Worm (Caenorhabditis elegans) whole organism, L3 larva: ENCODE measurements around the gene Y34B4A.2.

Experiments
- R02D3.7 ChIP-seq: fragments of 150-350 bp; optimal IDR thresholded peaks from 2 replicates; lab custom pipeline; 2014; ENCODE audit warnings: missing biosample characterization, missing genetic modification characterization
- aly-2 ChIP-seq: fragments of 150-350 bp; optimal IDR thresholded peaks from 2 replicates; lab custom pipeline; 2014; ENCODE audit warnings: missing biosample characterization, missing genetic modification characterization
- ama-1 ChIP-seq: fragments of 150-350 bp; optimal IDR thresholded peaks from 2 replicates; lab custom pipeline; 2018
- ceh-16 ChIP-seq: sonication (generic microtip); optimal IDR thresholded peaks from 2 replicates; lab custom pipeline; 2017; ENCODE audit warnings: missing biosample characterization, missing genetic modification characterization
- ceh-82 ChIP-seq: fragments of 150-350 bp; optimal IDR thresholded peaks from 2 replicates; lab custom pipeline; 2014; ENCODE audit warnings: missing biosample characterization, missing genetic modification characterization
- ceh-9 ChIP-seq: sonication (generic microtip); optimal IDR thresholded peaks from 2 replicates; lab custom pipeline; 2018; ENCODE audit warnings: missing biosample characterization, missing genetic modification characterization
- daf-12 ChIP-seq: fragments of 150-350 bp; optimal IDR thresholded peaks from 2 replicates; lab custom pipeline; 2014; ENCODE audit warnings: missing biosample characterization, missing genetic modification reagents, missing genetic modification characterization
- egl-27 ChIP-seq: sonication (generic microtip); optimal IDR thresholded peaks from 4 replicates; lab custom pipeline; 2017; ENCODE audit warnings: missing biosample characterization, missing genetic modification reagents, missing genetic modification characterization
- elt-1 ChIP-seq: fragments of 150-350 bp; optimal IDR thresholded peaks from 2 replicates; lab custom pipeline; 2014; ENCODE audit warnings: missing biosample characterization, missing genetic modification characterization
- elt-2 ChIP-seq: sonication (generic microtip); optimal IDR thresholded peaks from 2 replicates; lab custom pipeline; 2016; ENCODE audit warnings: missing genetic modification reagents, mild to moderate bottlenecking, missing genetic modification characterization, missing compliant biosample characterization
- elt-3 ChIP-seq, 3 experiments: fragments of 150-350 bp in 1 of 3; sonication (generic microtip) in 2 of 3; optimal IDR thresholded peaks; 2 replicates in 2 of 3; 4 replicates in 1 of 3; lab custom pipeline; 2014 to 2017; ENCODE audit warnings: missing biosample characterization in 3 of 3, missing genetic modification characterization in 3 of 3
- fkh-10 ChIP-seq: sonication (generic microtip); optimal IDR thresholded peaks from 2 replicates; lab custom pipeline; 2017; ENCODE audit warnings: missing biosample characterization, missing genetic modification reagents, missing genetic modification characterization
- fkh-2 ChIP-seq: fragments of 150-350 bp; optimal IDR thresholded peaks from 2 replicates; lab custom pipeline; 2014; ENCODE audit warnings: missing biosample characterization, missing genetic modification reagents, missing genetic modification characterization
- fos-1 ChIP-seq: fragments of 150-350 bp; optimal IDR thresholded peaks from 2 replicates; lab custom pipeline; 2014; ENCODE audit warnings: missing biosample characterization, missing genetic modification characterization
- hmg-11 ChIP-seq: sonication (generic microtip); optimal IDR thresholded peaks from 2 replicates; lab custom pipeline; 2016; ENCODE audit warnings: missing genetic modification characterization, missing compliant biosample characterization
- jun-1 ChIP-seq: fragments of 150-350 bp; optimal IDR thresholded peaks from 2 replicates; lab custom pipeline; 2014; ENCODE audit warnings: missing biosample characterization, missing genetic modification reagents, missing genetic modification characterization
- lin-15B ChIP-seq: fragments of 150-350 bp; optimal IDR thresholded peaks from 2 replicates; lab custom pipeline; 2014; ENCODE audit warnings: missing biosample characterization, missing genetic modification characterization
- lin-39 ChIP-seq: fragments of 150-350 bp; optimal IDR thresholded peaks from 2 replicates; lab custom pipeline; 2018; ENCODE audit warnings: missing biosample characterization, missing genetic modification reagents, missing genetic modification characterization
- lsy-12 ChIP-seq: sonication (generic microtip); optimal IDR thresholded peaks from 2 replicates; lab custom pipeline; 2016; ENCODE audit warnings: mild to moderate bottlenecking, missing genetic modification characterization, missing compliant biosample characterization
- mdl-1 ChIP-seq: fragments of 150-350 bp; optimal IDR thresholded peaks from 2 replicates; lab custom pipeline; 2014; ENCODE audit warnings: missing biosample characterization, missing genetic modification characterization
- mml-1 ChIP-seq: fragments of 150-350 bp; sonication (generic microtip); optimal IDR thresholded peaks from 3 replicates; lab custom pipeline; 2014; ENCODE audit warnings: missing biosample characterization, missing genetic modification characterization
- nfya-1 ChIP-seq: sonication (generic microtip); optimal IDR thresholded peaks from 2 replicates; lab custom pipeline; 2017; ENCODE audit warnings: missing genetic modification characterization, mild to moderate bottlenecking, missing compliant biosample characterization, antibody characterized with exemption, moderate library complexity; ENCODE audit not compliant: insufficient read depth
- nhr-12 ChIP-seq: fragments of 150-350 bp; optimal IDR thresholded peaks from 2 replicates; lab custom pipeline; 2014; ENCODE audit warnings: missing biosample characterization, missing genetic modification characterization
- nhr-23 ChIP-seq: fragments of 150-350 bp; optimal IDR thresholded peaks from 2 replicates; lab custom pipeline; 2014; ENCODE audit warnings: missing biosample characterization, missing genetic modification reagents, missing genetic modification characterization
- nhr-237 ChIP-seq: fragments of 150-350 bp; optimal IDR thresholded peaks from 2 replicates; lab custom pipeline; 2014; ENCODE audit warnings: missing biosample characterization, missing genetic modification characterization
- nhr-25 ChIP-seq: sonication (generic microtip); optimal IDR thresholded peaks from 2 replicates; lab custom pipeline; 2017; ENCODE audit warnings: missing biosample characterization, missing genetic modification characterization
- nhr-28 ChIP-seq: fragments of 150-350 bp; optimal IDR thresholded peaks from 2 replicates; lab custom pipeline; 2014; ENCODE audit warnings: missing biosample characterization, missing genetic modification characterization
- nhr-43 ChIP-seq: sonication (generic microtip); optimal IDR thresholded peaks from 2 replicates; lab custom pipeline; 2016; ENCODE audit warnings: mild to moderate bottlenecking, missing genetic modification characterization, missing compliant biosample characterization; ENCODE audit not compliant: poor library complexity, severe bottlenecking
- nhr-67 ChIP-seq: fragments of 150-350 bp; optimal IDR thresholded peaks from 2 replicates; lab custom pipeline; 2014; ENCODE audit warnings: missing biosample characterization, missing genetic modification characterization
- nhr-76 ChIP-seq: fragments of 150-350 bp; sonication (generic microtip); optimal IDR thresholded peaks from 5 replicates; lab custom pipeline; 2014; ENCODE audit warnings: missing biosample characterization, missing genetic modification characterization
- nhr-77 ChIP-seq: fragments of 150-350 bp; optimal IDR thresholded peaks from 2 replicates; lab custom pipeline; 2014; ENCODE audit warnings: missing biosample characterization, missing genetic modification characterization
- pqm-1 ChIP-seq: fragments of 150-350 bp; optimal IDR thresholded peaks from 2 replicates; lab custom pipeline; 2017; ENCODE audit warnings: missing biosample characterization, missing genetic modification characterization, inconsistent platforms
- skn-1 ChIP-seq: fragments of 150-350 bp; optimal IDR thresholded peaks from 2 replicates; lab custom pipeline; 2014; ENCODE audit warnings: missing biosample characterization, missing genetic modification characterization
- snpc-4 ChIP-seq: fragments of 150-350 bp; optimal IDR thresholded peaks from 2 replicates; lab custom pipeline; 2014; ENCODE audit warnings: missing biosample characterization, missing genetic modification characterization
- tbx-2 ChIP-seq: sonication (generic microtip); optimal IDR thresholded peaks from 2 replicates; lab custom pipeline; 2016; ENCODE audit warnings: mild to moderate bottlenecking, missing genetic modification characterization, missing compliant biosample characterization
- unc-39 ChIP-seq: sonication (generic microtip); optimal IDR thresholded peaks from 4 replicates; lab custom pipeline; 2017; ENCODE audit warnings: missing biosample characterization, missing genetic modification characterization
- zag-1 ChIP-seq: fragments of 150-350 bp; optimal IDR thresholded peaks from 2 replicates; lab custom pipeline; 2014; ENCODE audit warnings: missing biosample characterization, missing genetic modification characterization
- ztf-4 ChIP-seq: fragments of 150-350 bp; optimal IDR thresholded peaks from 2 replicates; lab custom pipeline; 2014; ENCODE audit warnings: missing biosample characterization, missing genetic modification characterization

Gene Y34B4A.2

ce11 chrX:5319214-5319838, 40.0 kb downstream of the Y34B4A.2 start (continued):
- TF ChIP-seq ztf-4 (tag; lab: Kevin White, UChicago): no peak
- no peak for TF ChIP-seq ceh-82 (tag; lab: Kevin White, UChicago)
- no peak for TF ChIP-seq R02D3.7 (tag; lab: Kevin White, UChicago)
- no peak for TF ChIP-seq nhr-237
- TF ChIP-seq nhr-43 (tag; lab: Kevin White, UChicago): peak; percentile 69
- TF ChIP-seq unc-39 (tag; lab: Kevin White, UChicago): no peak
- TF ChIP-seq fkh-10: no peak
- TF ChIP-seq tbx-2 (tag; lab: Kevin White, UChicago): peak; percentile 46
- TF ChIP-seq mdl-1 (tag; lab: Kevin White, UChicago): no peak
- TF ChIP-seq lin-15B: no peak
- TF ChIP-seq zag-1: no peak
- no peak for TF ChIP-seq nhr-67 (tag; lab: Kevin White, UChicago)
- no peak for TF ChIP-seq nhr-12 (tag; lab: Kevin White, UChicago)
- TF ChIP-seq nhr-28 (tag; lab: Kevin White, UChicago): no peak
- peak; percentile 36 for TF ChIP-seq nfya-1 (tag; lab: Kevin White, UChicago)
- peak; percentile 15 for TF ChIP-seq snpc-4 (tag; lab: Kevin White, UChicago)
- TF ChIP-seq lin-39 (tag; lab: Kevin White, UChicago): peak; percentile 11
- no peak for TF ChIP-seq aly-2
- no peak for TF ChIP-seq ceh-9 (tag; lab: Kevin White, UChicago)

- TF ChIP-seq nhr-76 (tag; lab: Kevin White, UChicago) (no peak), lin-39 (tag; lab: Kevin White, UChicago) (no peak), fkh-10 (no peak), hmg-11 (tag; lab: Kevin White, UChicago) (no peak), ama-1 (lab: Kevin White, UChicago) (no peak), fkh-2 (tag; lab: Kevin White, UChicago) (no peak), nhr-12 (tag; lab: Kevin White, UChicago) (no peak), lin-15B (no peak), elt-2 (tag; lab: Kevin White, UChicago) (no peak), daf-12 (no peak), ceh-82 (tag; lab: Kevin White, UChicago) (no peak), elt-1 (no peak), lsy-12 (tag; lab: Kevin White, UChicago) (no peak), zag-1 (no peak), unc-39 (tag; lab: Kevin White, UChicago) (no peak), nhr-25 (tag; lab: Kevin White, UChicago) (no peak)
Observed at ce11 chrX:5321563-5321962, 42.3 kb downstream of the Y34B4A.2 start.

- TF ChIP-seq mml-1 (tag; lab: Kevin White, UChicago) (no peak), fos-1 (no peak), jun-1 (tag; lab: Kevin White, UChicago) (no peak), fkh-2 (tag; lab: Kevin White, UChicago) (no peak), ceh-16 (no peak), nhr-237 (no peak), nhr-76 (tag; lab: Kevin White, UChicago) (no peak), nhr-77 (tag; lab: Kevin White, UChicago) (no peak), ztf-4 (tag; lab: Kevin White, UChicago) (no peak), nhr-23 (tag; lab: Kevin White, UChicago) (no peak), unc-39 (tag; lab: Kevin White, UChicago) (no peak), nfya-1 (tag; lab: Kevin White, UChicago) (no peak), mdl-1 (tag; lab: Kevin White, UChicago) (no peak), egl-27 (tag; lab: Kevin White, UChicago) (no peak), R02D3.7 (tag; lab: Kevin White, UChicago) (no peak), skn-1 (tag; lab: Kevin White, UChicago) (no peak), lsy-12 (tag; lab: Kevin White, UChicago) (no peak)
Observed at ce11 chrX:5323287-5323686, 44.0 kb downstream of the Y34B4A.2 start, which contains the start of gene sto-2. sto-2 (minus strand) TSS chrX:5323387.

- peak; percentile 68 for TF ChIP-seq pqm-1
- peak; percentile 69 for TF ChIP-seq skn-1 (tag; lab: Kevin White, UChicago)
- TF ChIP-seq elt-2 (tag; lab: Kevin White, UChicago): peak; percentile 54
- TF ChIP-seq elt-3 (tag; optimal IDR thresholded peaks at IDR 0.05; lab: Kevin White, UChicago): no peak
- no peak for TF ChIP-seq nhr-77 (tag; lab: Kevin White, UChicago)
Observed at ce11 chrX:5329236-5329635, 49.9 kb downstream of the Y34B4A.2 start, which contains the start of gene C26B9.5. C26B9.5 (plus strand) TSS chrX:5329479.
